Fruit fly (Drosophila melanogaster): ENCODE results near the gene CG17207.

Gene CG17207

dm6 chr3R:12423997-12424396 is 14.9 kb downstream of the CG17207 start:
- TF ChIP-seq EcR (GFP tag; optimal IDR thresholded peaks at IDR 0.05) (peak; percentile 2), fd96Ca (GFP tag; IDR thresholded peaks at IDR 0.05) (no peak)

dm6 chr3R:12422379-12422975 is 16.5 kb downstream of the CG17207 start, which contains the start of the genes Scgbeta and CG17202:
TSS of gene Scgbeta (minus strand) at chr3R:12422429.
TSS of gene CG17202 (plus strand) at chr3R:12422768.
- TF ChIP-seq CG8301 (tag; optimal IDR thresholded peaks at IDR 0.05) (no peak), CG32121 (GFP tag; IDR thresholded peaks at IDR 0.05) (no peak), Ets98B (GFP tag; IDR thresholded peaks at IDR 0.05) (peak; percentile 22; the same call in 1 of the 2 replicates)

dm6 chr3R:12413274-12413958 is 25.5 kb downstream of the CG17207 start, which contains the start of the genes Dip-C and pps:
TSS of gene Dip-C (minus strand) at chr3R:12413759.
TSS of gene pps (plus strand) at chr3R:12413828.
- TF ChIP-seq rn (GFP tag; IDR thresholded peaks at IDR 0.05) (no peak), CG9948 (tag; optimal IDR thresholded peaks at IDR 0.05) (no peak), CG32121 (GFP tag; IDR thresholded peaks at IDR 0.05) (no peak), fd96Ca (GFP tag; IDR thresholded peaks at IDR 0.05) (no peak), CG14655 (GFP tag; optimal IDR thresholded peaks at IDR 0.05) (no peak), EcR (GFP tag; optimal IDR thresholded peaks at IDR 0.05) (peak; percentile 24), Snoo (tag; optimal IDR thresholded peaks at IDR 0.05) (no peak), Ets98B (GFP tag; IDR thresholded peaks at IDR 0.05) (no peak)

- TF ChIP-seq CG13204 (GFP tag; optimal IDR thresholded peaks at IDR 0.05) (no peak), CG17806 (tag; optimal IDR thresholded peaks at IDR 0.05) (no peak), CG9948 (tag; optimal IDR thresholded peaks at IDR 0.05) (no peak), fd96Ca (GFP tag; IDR thresholded peaks at IDR 0.05) (no peak), Snoo (tag; optimal IDR thresholded peaks at IDR 0.05) (no peak), CG4496 (GFP tag; IDR thresholded peaks at IDR 0.05) (no peak)
Observed at dm6 chr3R:12411449-12411848, 27.5 kb downstream of the CG17207 start.

- TF ChIP-seq EcR (GFP tag; optimal IDR thresholded peaks at IDR 0.05), result peak; percentile 14
- TF ChIP-seq CG17806 (tag; optimal IDR thresholded peaks at IDR 0.05), result no peak
- no peak for TF ChIP-seq CG9948 (tag; optimal IDR thresholded peaks at IDR 0.05)
- TF ChIP-seq fd96Ca (GFP tag; IDR thresholded peaks at IDR 0.05), result no peak
- no peak for TF ChIP-seq CG34367 (tag; optimal IDR thresholded peaks at IDR 0.05)
Observed at dm6 chr3R:12408160-12408559, 30.8 kb downstream of the CG17207 start, which contains the start of gene CG5196. TSS of gene CG5196 (plus strand) at chr3R:12408316.

DNA sequence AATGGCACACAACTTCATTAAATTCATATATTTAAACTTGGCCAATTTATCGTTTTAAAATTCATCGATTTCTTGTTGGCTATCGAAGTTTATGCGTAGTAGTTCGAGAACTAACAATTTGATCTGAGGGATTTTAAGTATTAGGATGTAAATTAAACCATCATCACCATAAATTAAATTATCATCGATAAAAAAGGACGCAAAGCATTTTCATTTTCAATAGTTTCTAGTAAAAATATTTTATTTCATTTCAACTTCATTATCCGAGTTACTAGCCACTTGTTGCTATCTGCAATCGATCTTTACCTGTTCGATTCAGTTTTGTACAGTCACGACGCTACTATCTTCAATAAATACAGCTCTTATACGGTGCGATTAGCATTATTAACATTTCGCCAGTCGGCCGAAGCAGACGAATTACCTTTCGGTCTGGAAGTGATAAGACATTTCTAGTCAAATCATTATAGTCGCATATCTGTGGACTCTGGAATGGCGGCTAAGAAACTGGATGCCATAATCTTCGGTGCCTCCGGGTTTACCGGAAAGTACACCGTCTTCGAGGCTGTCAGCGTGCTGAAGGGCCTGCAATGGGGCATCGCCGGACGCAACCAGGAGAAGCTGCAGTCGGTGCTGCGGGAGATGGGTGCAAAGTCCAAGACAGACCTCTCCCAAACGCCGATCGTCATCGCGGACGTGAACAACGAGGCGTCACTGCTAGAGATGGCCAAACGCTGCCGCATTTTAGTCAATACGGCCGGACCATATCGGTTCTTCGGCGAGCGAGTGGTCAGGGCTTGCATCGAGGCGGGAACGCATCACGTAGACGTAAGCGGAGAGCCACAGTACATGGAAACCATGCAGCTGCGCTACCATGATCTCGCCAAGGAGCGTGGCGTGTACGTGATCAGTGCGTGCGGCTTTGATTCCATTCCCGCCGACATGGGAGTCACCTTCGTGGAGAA is 32.4 kb downstream of the CG17207 start, which contains the start of gene CG5167:
TSS of gene CG5167 (plus strand) at position 298 of the 962 bp plus-strand sequence.
- TF ChIP-seq CG8301 (tag; optimal IDR thresholded peaks at IDR 0.05) (peak; percentile 62), fd96Ca (GFP tag; IDR thresholded peaks at IDR 0.05) (peak; percentile 64; the same call in 2 of the 3 replicates), gl (tag; optimal IDR thresholded peaks at IDR 0.05) (peak; percentile 88), CG15710 (tag; optimal IDR thresholded peaks at IDR 0.05) (no peak), Pif1A (GFP tag; optimal IDR thresholded peaks at IDR 0.05) (no peak), EcR (GFP tag; optimal IDR thresholded peaks at IDR 0.05) (no peak), Ets98B (GFP tag; IDR thresholded peaks at IDR 0.05) (peak; percentile 51), Snoo (tag; optimal IDR thresholded peaks at IDR 0.05) (peak; percentile 13), D1 (tag; optimal IDR thresholded peaks at IDR 0.05) (no peak), CG10348 (GFP tag; IDR thresholded peaks at IDR 0.05) (no peak), CG34367 (tag; optimal IDR thresholded peaks at IDR 0.05) (peak; percentile 40), CG17806 (tag; optimal IDR thresholded peaks at IDR 0.05) (peak; percentile 11), CG13204 (GFP tag; optimal IDR thresholded peaks at IDR 0.05) (peak; percentile 54), CG12605 (GFP tag; IDR thresholded peaks at IDR 0.05) (peak; percentile 85), CG8159 (tag; optimal IDR thresholded peaks at IDR 0.05) (peak; percentile 15)

- no peak for TF ChIP-seq CG8159 (tag; optimal IDR thresholded peaks at IDR 0.05)
- TF ChIP-seq CG10348 (GFP tag; IDR thresholded peaks at IDR 0.05), result no peak
- TF ChIP-seq rn (GFP tag; IDR thresholded peaks at IDR 0.05), result no peak
- TF ChIP-seq fd96Ca (GFP tag; IDR thresholded peaks at IDR 0.05), result no peak
Observed at dm6 chr3R:12405928-12406234, 33.1 kb downstream of the CG17207 start, which contains the start of gene Cyp9f2. TSS of gene Cyp9f2 (minus strand) at chr3R:12406028.
